Worm (Caenorhabditis elegans) whole organism, L1 larva: ENCODE data around the gene dhgd-1.

Source experiments
- ces-1 ChIP-seq: fragments of 150-350 bp; optimal IDR thresholded peaks from 2 replicates; lab custom pipeline; 2014; ENCODE audit warnings: missing biosample characterization, missing genetic modification reagents, missing genetic modification characterization
- pqm-1 ChIP-seq: sonication (generic microtip); optimal IDR thresholded peaks from 3 replicates; lab custom pipeline; 2017; ENCODE audit warnings: missing biosample characterization, missing genetic modification characterization
- ztf-4 ChIP-seq: fragments of 150-350 bp; optimal IDR thresholded peaks from 2 replicates; lab custom pipeline; 2014; ENCODE audit warnings: missing biosample characterization, missing genetic modification characterization

DNA sequence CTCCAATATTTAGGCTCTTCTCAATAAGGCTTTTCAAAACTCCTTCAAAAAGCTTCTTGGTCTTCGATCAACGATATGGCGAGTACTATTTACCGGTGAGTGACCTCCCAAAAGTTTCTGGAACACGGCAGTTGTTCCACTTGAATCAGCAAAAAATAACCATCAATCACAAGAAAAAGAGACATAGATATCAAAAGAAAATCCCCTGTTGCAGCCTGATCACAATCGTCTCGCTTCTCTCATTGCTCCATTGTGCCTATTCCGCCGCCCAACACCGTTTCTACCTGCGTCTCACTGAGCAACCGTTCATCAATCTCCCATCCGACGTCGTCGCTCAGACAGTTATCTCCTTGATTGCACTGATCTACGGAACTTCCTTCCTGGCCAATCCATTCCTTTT lies 55.1 kb downstream of the dhgd-1 start, which contains the start of gene emc-5:
- no peak for TF ChIP-seq pqm-1 (tag; lab: Kevin White, UChicago)
- TF ChIP-seq ces-1 (GFP tag; lab: Kevin White, UChicago), result no peak
- TF ChIP-seq ztf-4 (tag; lab: Kevin White, UChicago), result no peak
